Fruit fly (Drosophila melanogaster): ENCODE data around the gene CG9328.

Gene CG9328

DNA sequence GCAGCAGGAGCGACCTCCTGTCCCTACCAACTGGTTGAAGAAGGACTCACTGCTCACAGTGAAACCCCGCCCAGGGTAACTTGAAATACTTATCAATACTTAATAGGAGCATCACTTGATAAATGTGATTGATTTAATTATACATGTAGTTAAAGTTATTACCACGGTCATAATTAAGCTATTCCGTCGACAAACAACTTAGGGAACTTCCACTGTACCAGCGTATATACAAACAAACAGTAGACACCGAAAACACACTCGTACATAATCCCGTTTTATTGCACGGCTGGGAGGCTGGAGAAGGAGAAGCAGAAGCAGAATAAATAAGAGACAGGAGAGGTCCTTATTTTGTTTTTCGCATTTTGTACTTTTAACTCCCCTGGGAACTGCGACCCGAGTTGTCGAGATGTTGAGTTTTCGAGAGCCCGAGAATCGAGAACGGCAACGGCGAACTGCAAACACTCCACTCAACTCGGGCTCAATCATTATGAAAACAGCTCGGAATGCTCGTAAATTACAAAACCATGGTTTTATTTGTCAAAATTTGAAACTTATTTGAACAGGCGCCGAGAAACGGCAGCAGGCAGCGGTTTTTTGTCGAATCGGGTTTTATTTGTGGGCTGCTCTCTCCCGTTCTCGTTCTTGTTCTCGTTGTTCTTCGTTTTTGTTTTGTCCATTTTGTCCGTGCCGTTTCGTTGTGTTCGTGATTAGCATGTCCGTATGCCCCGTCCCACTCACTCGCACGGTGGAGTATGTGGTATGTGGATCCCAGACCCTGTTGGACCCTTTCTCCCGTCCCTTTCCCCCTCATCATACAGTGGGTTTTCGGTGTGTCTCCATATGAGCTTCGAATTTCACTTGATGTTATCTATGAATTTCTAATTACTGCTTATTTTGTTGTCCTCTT, 2.7 kb downstream of the CG9328 start:
- TF ChIP-seq CG8478 (optimal IDR thresholded peaks at IDR 0.05) (no peak), CTCF (optimal IDR thresholded peaks at IDR 0.05) (no peak)

DNA sequence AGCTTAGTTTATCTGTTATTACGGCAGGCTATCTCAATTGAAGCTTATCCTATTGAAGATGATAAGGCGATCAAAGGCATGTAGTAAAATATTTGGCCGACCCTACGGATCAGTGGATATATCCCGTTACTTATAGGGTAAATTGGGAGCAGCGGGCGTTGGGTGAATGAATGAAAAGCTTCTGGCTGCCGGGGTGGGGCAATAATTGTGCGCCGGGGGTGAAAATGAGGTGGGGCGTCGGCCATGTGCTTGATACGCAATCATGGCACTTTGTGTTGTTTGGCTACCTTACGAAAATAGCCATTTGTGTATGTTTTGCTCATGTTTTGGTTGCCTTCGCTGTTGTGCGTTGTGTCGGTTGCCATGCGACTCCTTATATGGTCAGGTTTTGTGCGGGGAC, 4.3 kb downstream of the CG9328 start:
- TF ChIP-seq CTCF (optimal IDR thresholded peaks at IDR 0.05) (no peak), CG8478 (optimal IDR thresholded peaks at IDR 0.05) (no peak)

DNA sequence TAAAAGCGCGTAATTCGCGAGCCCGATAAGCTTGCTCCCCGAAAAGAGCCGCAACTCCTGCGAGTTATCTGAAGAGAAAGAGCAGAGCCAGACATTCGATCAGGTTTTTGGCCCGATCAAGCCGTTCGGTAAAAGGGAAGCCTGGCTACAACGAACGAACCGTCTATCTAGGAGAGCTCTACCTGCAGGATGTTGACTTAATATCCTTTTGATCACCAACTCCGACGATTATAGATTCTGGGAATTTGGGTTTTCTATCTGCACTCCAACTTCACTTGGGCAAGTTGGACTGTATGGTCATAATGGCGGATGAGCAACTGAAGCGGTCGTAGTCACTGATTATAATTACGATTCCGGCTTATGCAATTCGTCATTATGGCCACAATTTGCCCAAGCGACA, 4.7 kb downstream of the CG9328 start:
- TF ChIP-seq CTCF (optimal IDR thresholded peaks at IDR 0.05) (no peak), CG8478 (optimal IDR thresholded peaks at IDR 0.05) (no peak)

DNA sequence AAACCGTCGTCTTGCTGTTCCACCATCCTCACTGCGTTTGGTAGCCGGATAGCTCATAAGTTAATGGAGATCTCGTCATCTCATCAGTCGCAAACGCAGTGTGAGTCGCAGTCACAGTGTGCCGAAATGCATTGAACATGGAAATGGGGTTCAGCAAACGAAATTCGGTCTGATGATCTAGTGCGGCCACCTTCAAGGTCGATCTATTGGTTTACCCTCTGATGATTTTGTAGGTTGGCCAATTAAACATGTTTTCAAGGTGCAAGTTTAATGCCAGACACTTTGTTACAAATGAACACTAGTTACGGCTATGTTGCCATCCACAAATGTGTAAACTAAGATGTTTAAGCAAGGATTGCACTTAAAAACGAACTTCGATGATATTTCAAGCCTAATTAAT, 5.3 kb downstream of the CG9328 start:
- TF ChIP-seq CTCF (optimal IDR thresholded peaks at IDR 0.05) (no peak), CG8478 (optimal IDR thresholded peaks at IDR 0.05) (no peak)

DNA sequence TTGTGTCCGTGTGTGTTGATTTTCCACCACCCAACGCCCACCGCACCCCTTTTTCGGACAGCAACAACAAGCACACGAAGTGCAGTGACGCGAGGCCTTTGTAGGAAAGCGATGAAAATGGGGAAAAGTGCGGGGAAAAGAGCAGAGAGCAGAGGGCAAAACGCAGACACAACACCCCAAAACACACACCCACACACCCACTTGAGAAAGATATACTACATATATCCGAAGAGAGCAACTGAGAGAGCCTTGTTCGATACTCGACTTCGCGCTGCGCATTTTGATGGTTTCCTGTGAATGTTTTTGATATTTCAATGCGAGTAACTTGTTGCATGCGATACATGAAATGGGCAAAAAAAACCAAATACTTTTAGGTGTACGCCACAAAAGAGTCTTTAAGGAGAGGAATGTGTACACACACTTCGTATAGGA, 6.2 kb downstream of the CG9328 start:
- no peak for TF ChIP-seq CTCF (optimal IDR thresholded peaks at IDR 0.05)
- TF ChIP-seq CG8478 (optimal IDR thresholded peaks at IDR 0.05): no peak

DNA sequence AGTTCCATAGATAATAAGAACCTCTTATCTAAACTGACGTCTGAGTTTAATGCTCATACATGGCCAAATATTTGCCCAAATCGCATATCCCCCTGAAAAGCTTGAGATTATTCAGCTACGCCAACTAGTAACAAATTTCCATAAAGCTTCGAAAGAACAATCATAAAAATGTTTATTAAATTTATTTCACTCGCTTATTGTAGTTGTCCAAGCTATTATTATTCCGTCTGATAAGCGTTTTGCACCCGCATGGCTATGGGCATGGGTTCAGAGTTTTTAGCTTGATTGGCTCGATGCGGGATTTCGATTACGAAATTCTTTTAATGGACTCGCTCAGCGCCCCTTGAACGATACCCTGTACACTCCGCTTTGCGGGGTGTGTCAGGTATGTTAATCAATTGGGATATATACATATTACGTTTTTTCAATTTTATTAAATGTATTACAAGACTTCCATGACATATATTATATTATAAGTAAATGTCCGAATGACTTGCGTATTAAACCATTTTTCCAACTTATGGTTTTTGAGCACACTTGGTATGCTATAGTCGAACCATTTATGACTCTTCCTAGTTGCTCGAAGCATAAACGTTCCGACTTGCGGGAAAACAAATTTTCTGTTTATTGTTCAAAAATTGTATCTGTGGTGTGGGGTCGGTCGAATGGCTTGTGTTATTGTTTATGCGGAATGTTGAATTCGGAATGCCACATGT, 8.3 kb downstream of the CG9328 start:
- TF ChIP-seq CTCF (optimal IDR thresholded peaks at IDR 0.05) (no peak), CG8478 (optimal IDR thresholded peaks at IDR 0.05) (no peak)

DNA sequence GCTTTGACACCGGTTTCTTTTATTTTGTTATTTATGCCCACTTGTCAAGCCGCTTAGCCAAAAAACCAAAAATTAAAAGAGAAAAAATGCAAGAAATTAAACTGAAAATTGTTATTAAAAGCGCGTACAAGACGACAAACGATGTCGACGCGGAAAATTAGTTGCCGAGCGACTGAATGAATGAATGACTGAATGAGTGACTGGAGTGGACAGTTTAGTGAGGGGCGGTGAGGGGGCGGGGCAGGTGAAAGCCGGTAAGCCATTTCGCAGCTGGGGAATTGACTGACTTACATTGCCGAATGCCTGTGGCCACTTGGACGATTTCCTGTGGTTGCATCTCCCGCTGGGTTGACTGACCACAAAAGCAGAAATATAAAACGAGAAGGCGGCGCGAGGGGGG, 9.1 kb downstream of the CG9328 start:
- no peak for TF ChIP-seq CTCF (optimal IDR thresholded peaks at IDR 0.05)
- TF ChIP-seq CG8478 (optimal IDR thresholded peaks at IDR 0.05): no peak

DNA sequence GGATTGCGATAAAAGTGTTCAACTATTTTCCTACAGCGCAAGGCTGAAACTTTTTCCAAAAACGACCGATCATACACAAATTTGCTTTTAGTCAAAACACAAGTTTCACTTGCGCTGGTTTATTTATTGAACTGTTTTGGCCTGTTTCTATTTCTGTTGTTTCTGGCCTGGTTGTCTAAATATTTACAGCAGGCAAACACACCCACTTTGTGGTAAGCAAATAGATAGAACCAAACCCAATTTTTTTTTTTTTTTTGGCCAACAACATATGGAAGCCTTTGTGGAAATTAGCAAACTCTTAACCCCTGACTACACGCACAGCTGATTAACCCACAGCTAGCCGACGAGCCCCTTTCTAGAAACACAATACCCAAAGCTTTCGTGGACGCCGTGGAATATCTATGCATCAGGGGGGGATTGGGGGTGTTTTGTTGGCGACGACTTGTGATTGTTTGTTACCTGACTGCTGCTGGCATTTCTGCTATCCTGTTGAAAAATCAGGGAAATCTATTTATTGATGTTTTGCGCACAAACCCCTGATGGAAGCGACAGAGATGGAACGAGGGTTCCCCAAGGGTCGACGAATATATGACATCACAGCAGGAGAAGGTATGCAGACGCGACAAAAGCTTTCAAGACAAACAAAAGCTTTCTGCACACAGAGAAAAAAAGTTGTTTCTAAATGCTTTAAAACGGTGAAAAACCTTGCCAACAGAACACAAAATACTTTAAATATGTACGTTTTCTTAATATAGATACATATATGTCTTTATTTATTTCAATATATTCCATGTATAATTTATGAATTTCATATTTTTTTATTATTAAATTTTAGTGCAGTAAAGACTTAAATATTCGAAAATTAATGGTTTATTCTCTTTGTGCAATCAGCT, 10.3 kb downstream of the CG9328 start:
- TF ChIP-seq CG8478 (optimal IDR thresholded peaks at IDR 0.05) (no peak), CTCF (optimal IDR thresholded peaks at IDR 0.05) (no peak)

DNA sequence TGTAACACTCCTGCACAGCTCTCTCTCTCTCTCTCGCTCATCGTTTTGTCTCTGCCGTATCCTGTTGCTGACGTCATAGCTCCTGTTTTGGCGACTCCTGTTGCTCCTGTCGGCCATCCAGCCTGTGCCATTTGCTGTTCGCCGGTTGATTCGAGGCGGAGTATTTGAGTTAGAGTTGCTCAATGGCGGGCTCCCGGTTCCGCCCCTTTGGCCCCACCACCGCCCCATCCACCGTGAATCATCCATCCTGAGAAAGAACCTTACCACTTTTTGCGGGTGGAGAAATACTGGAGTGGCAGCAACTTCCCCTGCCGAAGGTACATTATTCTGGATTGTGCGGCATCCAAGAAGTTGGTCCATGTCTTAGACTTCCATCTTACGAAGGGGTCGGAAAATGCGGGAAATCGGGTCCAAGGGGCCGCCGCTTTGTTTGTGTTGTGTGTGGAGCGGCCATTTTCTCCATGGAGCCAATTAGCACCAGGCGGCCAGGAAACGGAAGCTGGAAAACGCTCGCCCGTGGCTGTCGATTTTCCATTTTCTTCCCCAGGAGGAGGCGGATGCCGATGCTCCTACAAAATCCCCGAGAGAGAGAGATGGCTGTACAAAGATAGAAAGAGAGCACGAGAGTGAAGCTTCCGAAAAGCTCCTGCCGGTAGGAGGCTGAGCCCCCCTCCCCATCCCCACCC, 11.1 kb downstream of the CG9328 start:
- TF ChIP-seq CTCF (optimal IDR thresholded peaks at IDR 0.05): no peak
- TF ChIP-seq CG8478 (optimal IDR thresholded peaks at IDR 0.05): no peak

DNA sequence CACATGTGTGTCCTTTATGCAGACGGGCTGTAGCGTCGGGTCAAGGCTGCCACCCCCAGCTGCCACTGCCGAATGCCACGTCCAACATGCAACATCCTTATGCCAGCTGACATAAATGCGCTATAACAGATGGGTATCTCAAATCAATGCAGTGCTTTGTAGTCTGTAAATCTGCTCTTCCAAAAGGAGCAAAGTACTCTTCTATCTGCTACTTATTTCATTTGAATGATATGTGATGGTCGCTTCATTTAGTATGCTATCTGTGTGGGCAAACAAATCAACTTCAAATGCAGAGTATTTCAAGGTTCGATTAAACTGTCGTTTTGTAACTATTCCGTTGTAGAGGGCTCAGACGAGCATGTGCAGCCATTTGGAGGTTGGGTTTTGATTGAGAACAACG, 11.7 kb downstream of the CG9328 start:
- TF ChIP-seq CTCF (optimal IDR thresholded peaks at IDR 0.05) (no peak), CG8478 (optimal IDR thresholded peaks at IDR 0.05) (no peak)

DNA sequence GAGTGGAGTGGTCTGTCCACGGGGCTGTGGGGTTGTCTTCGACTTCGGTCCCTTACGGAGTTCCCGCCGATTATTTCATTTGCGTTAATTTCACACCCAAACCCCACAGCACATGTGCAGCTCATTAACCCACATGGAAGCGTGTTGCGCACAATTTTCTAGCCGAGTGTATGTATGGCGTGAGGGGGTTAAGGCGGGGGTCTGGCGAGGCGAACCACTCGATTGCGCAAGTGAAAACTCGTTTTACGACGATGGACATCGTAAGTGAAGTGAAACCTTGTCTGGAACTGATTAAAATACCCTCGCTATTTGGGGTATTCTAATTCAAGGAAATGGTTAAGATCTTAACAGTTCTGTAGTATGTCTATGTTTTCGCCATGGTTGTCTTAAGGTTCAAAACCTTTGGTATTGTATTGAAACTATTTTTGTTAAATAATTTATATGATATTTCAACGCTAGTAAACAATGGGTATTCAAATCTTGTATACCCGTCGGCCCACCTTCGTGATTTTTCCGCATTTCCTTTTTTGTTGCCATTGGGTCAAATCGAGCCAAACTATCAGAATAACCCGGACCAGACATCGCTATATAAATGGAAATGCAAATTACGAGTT, 13.6 kb downstream of the CG9328 start:
- TF ChIP-seq CG8478 (optimal IDR thresholded peaks at IDR 0.05): no peak
- TF ChIP-seq CTCF (optimal IDR thresholded peaks at IDR 0.05): no peak

DNA sequence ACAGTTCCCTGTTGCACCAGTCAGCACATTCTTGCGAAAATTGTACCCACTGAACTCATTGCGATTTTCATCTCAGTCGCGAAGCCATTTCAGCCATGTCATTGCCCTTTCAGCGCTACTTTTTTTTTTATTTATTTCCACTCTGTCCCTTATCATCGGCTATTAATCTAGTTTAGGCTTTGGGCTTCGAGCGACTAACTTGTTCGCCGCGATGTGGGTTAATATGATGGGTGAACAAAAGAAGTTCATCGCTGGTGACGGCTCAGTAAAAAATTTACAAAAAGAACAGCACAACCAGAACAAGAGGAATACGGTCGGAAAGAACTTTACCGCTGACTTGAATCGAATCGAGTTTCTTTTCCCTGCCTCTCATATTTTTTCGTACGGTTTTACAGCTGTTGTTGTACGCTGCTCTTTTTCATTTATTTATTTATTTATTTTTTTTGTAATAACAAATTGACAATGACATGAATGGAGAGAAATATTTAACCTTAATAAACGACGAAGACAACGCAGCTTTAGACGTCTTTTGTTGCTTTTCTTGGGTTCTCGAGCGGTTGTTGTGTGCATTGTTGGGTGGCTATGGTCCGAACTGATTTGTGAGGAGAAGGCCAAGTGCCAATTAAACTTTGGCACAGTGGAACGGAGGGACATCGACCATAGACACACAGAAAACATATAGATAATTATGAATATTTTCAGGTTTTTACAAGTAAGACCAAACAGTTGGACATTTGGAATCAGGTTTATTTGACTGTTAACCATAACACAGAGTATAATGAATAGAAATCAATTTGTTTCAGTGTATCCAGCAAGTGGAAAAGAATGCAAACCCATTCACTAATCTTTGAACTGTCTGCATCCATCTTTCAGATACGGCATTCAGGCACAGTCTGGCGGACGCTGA, 15.0 kb downstream of the CG9328 start:
- TF ChIP-seq CG8478 (optimal IDR thresholded peaks at IDR 0.05) (no peak), CTCF (optimal IDR thresholded peaks at IDR 0.05) (no peak)

DNA sequence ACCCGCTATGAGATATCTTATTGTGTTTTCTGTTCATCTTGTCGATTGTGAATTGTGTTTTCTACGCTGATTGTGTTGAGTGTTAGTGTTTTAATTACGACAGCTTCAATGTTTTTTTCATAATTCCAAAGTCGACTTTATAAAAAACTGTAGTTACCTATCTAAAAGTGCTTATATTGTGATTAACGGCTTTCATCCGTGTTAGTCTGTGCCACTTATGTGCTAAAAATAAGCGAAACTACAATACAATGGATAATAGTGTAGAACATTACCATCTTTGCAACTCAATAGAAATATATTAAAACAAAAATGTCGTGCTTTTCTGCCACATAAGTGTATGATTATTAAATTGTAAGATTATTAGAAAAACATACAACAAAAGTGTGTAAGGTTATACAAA, 18.6 kb downstream of the CG9328 start, which contains the start of gene CG33322:
CG33322 (minus strand) TSS at position 101 of the 400 bp plus-strand sequence.
- TF ChIP-seq CG8478 (optimal IDR thresholded peaks at IDR 0.05): no peak
- TF ChIP-seq CTCF (optimal IDR thresholded peaks at IDR 0.05): no peak
